Worm (Caenorhabditis elegans) whole organism, L3 larva: Measurements from ENCODE around the gene Y51H7BR.8.
"Not testable (repeated sequence)": the region's sequence is repeated elsewhere in the genome, so short reads cannot be mapped to it uniquely, and the experiment has no call there.

Experiments used
- ceh-16 ChIP-seq: sonication (generic microtip); optimal IDR thresholded peaks from 2 replicates; lab custom pipeline; 2017; ENCODE audit warnings: missing biosample characterization, missing genetic modification characterization
- egl-27 ChIP-seq: sonication (generic microtip); optimal IDR thresholded peaks from 4 replicates; lab custom pipeline; 2017; ENCODE audit warnings: missing biosample characterization, missing genetic modification reagents, missing genetic modification characterization
- elt-2 ChIP-seq: sonication (generic microtip); optimal IDR thresholded peaks from 2 replicates; lab custom pipeline; 2016; ENCODE audit warnings: missing genetic modification reagents, mild to moderate bottlenecking, missing genetic modification characterization, missing compliant biosample characterization
- elt-3 ChIP-seq, 3 experiments: fragments of 150-350 bp in 1 of 3; sonication (generic microtip) in 2 of 3; optimal IDR thresholded peaks; 2 replicates in 2 of 3; 4 replicates in 1 of 3; lab custom pipeline; 2014 to 2017; ENCODE audit warnings: missing biosample characterization in 3 of 3, missing genetic modification characterization in 3 of 3
- eor-1 ChIP-seq, 2 experiments: fragments of 150-350 bp; optimal IDR thresholded peaks; 2 replicates each; lab custom pipeline; 2014 to 2018; ENCODE audit warnings: missing biosample characterization in 2 of 2, missing genetic modification characterization in 2 of 2
- fkh-2 ChIP-seq: fragments of 150-350 bp; optimal IDR thresholded peaks from 2 replicates; lab custom pipeline; 2014; ENCODE audit warnings: missing biosample characterization, missing genetic modification reagents, missing genetic modification characterization
- hmg-11 ChIP-seq: sonication (generic microtip); optimal IDR thresholded peaks from 2 replicates; lab custom pipeline; 2016; ENCODE audit warnings: missing genetic modification characterization, missing compliant biosample characterization
- nhr-11 ChIP-seq: fragments of 150-350 bp; optimal IDR thresholded peaks from 2 replicates; lab custom pipeline; 2014; ENCODE audit warnings: missing biosample characterization, missing genetic modification characterization
- nhr-12 ChIP-seq: fragments of 150-350 bp; optimal IDR thresholded peaks from 2 replicates; lab custom pipeline; 2014; ENCODE audit warnings: missing biosample characterization, missing genetic modification characterization
- nhr-237 ChIP-seq: fragments of 150-350 bp; optimal IDR thresholded peaks from 2 replicates; lab custom pipeline; 2014; ENCODE audit warnings: missing biosample characterization, missing genetic modification characterization
- nhr-28 ChIP-seq: fragments of 150-350 bp; optimal IDR thresholded peaks from 2 replicates; lab custom pipeline; 2014; ENCODE audit warnings: missing biosample characterization, missing genetic modification characterization
- nhr-77 ChIP-seq: fragments of 150-350 bp; optimal IDR thresholded peaks from 2 replicates; lab custom pipeline; 2014; ENCODE audit warnings: missing biosample characterization, missing genetic modification characterization
- unc-62 ChIP-seq: fragments of 150-350 bp; sonication (generic microtip); optimal IDR thresholded peaks from 4 replicates; lab custom pipeline; 2014; ENCODE audit warnings: missing biosample characterization, missing genetic modification reagents, missing genetic modification characterization
- zag-1 ChIP-seq: fragments of 150-350 bp; optimal IDR thresholded peaks from 2 replicates; lab custom pipeline; 2014; ENCODE audit warnings: missing biosample characterization, missing genetic modification characterization

DNA sequence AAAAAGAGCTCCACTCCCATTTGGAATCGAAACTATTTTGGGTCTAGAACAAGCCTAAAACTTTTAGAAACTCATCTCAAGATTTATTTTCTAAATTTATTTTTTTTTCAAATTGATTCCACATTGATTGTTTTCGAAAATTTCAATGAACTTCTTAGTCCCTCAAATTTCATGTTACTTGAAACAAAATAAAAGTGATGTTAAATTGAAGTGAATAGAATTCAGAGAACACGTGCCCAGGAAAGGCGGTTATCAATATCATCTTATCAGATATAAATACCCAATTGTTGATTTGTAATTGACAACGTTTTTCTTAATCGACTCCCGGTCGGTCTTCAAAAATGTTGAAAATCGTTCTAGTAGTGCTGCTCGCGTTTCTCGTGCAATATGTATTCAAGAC, 21.6 kb downstream of the Y51H7BR.8 start, which contains the start of gene poml-4:
- TF ChIP-seq nhr-28 (tag; lab: Kevin White, UChicago); nhr-237; nhr-12 (tag; lab: Kevin White, UChicago); egl-27 (tag; lab: Kevin White, UChicago); nhr-11 (tag; lab: Kevin White, UChicago); elt-2 (tag; lab: Kevin White, UChicago); ceh-16 (tag; lab: Kevin White, UChicago); nhr-77 (tag; lab: Kevin White, UChicago); elt-3 (tag; optimal IDR thresholded peaks at IDR 0.05; lab: Kevin White, UChicago); eor-1 (tag; optimal IDR thresholded peaks at IDR 0.05; lab: Kevin White, UChicago); unc-62 (GFP tag; lab: Kevin White, UChicago); zag-1 (tag; lab: Kevin White, UChicago); hmg-11 (tag; lab: Kevin White, UChicago); fkh-2 (tag; lab: Kevin White, UChicago): not testable (repeated sequence)
